Fruit fly (Drosophila melanogaster) whole organism, pupa: ENCODE results near the gene CG3430.

Source experiments
- CG10348 ChIP-seq: fragments of 200-800 bp; sonication (Bioruptor generic); IDR thresholded peaks from 2 replicates; pipeline ENCODE4 v1.3.6; 2022; ENCODE audit warnings: missing biosample characterization, missing genetic modification characterization
- CG12605 ChIP-seq: fragments of 200-800 bp; sonication (Bioruptor generic); IDR thresholded peaks from 2 replicates; pipeline ENCODE4 v1.3.6; 2022; ENCODE audit warnings: missing biosample characterization, missing genetic modification characterization
- CG13204 ChIP-seq: fragments of 200-800 bp; sonication (Bioruptor generic); optimal IDR thresholded peaks from 2 replicates; lab custom pipeline; 2018; ENCODE audit warnings: missing biosample characterization, mild to moderate bottlenecking, missing genetic modification characterization, moderate library complexity
- CG14655 ChIP-seq: fragments of 200-800 bp; sonication (Bioruptor generic); optimal IDR thresholded peaks from 3 replicates; lab custom pipeline; 2017; ENCODE audit warnings: mild to moderate bottlenecking, missing biosample characterization, missing genetic modification reagents, missing genetic modification characterization
- CG15710 ChIP-seq: fragments of 200-800 bp; sonication (Bioruptor generic); optimal IDR thresholded peaks from 2 replicates; lab custom pipeline; 2018; ENCODE audit warnings: missing biosample characterization, mild to moderate bottlenecking, missing genetic modification characterization, moderate library complexity
- CG17806 ChIP-seq: fragments of 200-800 bp; sonication (Bioruptor generic); optimal IDR thresholded peaks from 2 replicates; lab custom pipeline; 2018; ENCODE audit warnings: missing biosample characterization, mild to moderate bottlenecking, missing genetic modification characterization, moderate library complexity
- CG32121 ChIP-seq: fragments of 200-800 bp; sonication (Bioruptor generic); IDR thresholded peaks from 2 replicates; pipeline ENCODE4 v1.3.6; 2022; ENCODE audit warnings: missing biosample characterization, missing genetic modification characterization
- CG34367 ChIP-seq: fragments of 200-800 bp; sonication (Bioruptor generic); optimal IDR thresholded peaks from 2 replicates; lab custom pipeline; 2018; ENCODE audit warnings: missing biosample characterization, mild to moderate bottlenecking, missing genetic modification characterization
- CG4496 ChIP-seq: fragments of 200-800 bp; sonication (Bioruptor generic); IDR thresholded peaks from 3 replicates; pipeline ENCODE4 v1.3.6; 2022; ENCODE audit warnings: missing biosample characterization, missing genetic modification characterization
- CG8159 ChIP-seq: fragments of 200-800 bp; sonication (Bioruptor generic); optimal IDR thresholded peaks from 3 replicates; lab custom pipeline; 2018; ENCODE audit warnings: missing biosample characterization, mild to moderate bottlenecking, missing genetic modification characterization, moderate library complexity
- CG8301 ChIP-seq: fragments of 200-800 bp; sonication (Bioruptor generic); optimal IDR thresholded peaks from 2 replicates; lab custom pipeline; 2018; ENCODE audit warnings: missing biosample characterization, mild to moderate bottlenecking, missing genetic modification characterization
- CG9948 ChIP-seq: fragments of 200-800 bp; sonication (Bioruptor generic); optimal IDR thresholded peaks from 2 replicates; lab custom pipeline; 2018; ENCODE audit warnings: missing biosample characterization, mild to moderate bottlenecking, missing genetic modification characterization, moderate library complexity
- D1 ChIP-seq: fragments of 200-800 bp; sonication (Bioruptor generic); optimal IDR thresholded peaks from 2 replicates; lab custom pipeline; 2018; ENCODE audit warnings: missing biosample characterization, mild to moderate bottlenecking, missing genetic modification characterization, moderate library complexity
- EcR ChIP-seq: fragments of 200-800 bp; sonication (Bioruptor generic); optimal IDR thresholded peaks from 3 replicates; lab custom pipeline; 2019; ENCODE audit warnings: missing biosample characterization, missing genetic modification characterization, mild to moderate bottlenecking, moderate library complexity, missing genetic modification reagents
- Ets98B ChIP-seq: fragments of 200-800 bp; sonication (Bioruptor generic); IDR thresholded peaks from 2 replicates; pipeline ENCODE4 v1.3.6; 2022; ENCODE audit warnings: missing biosample characterization, missing genetic modification characterization
- Pif1A ChIP-seq: fragments of 200-800 bp; sonication (Bioruptor generic); optimal IDR thresholded peaks from 3 replicates; lab custom pipeline; 2016; ENCODE audit warnings: missing biosample characterization, missing genetic modification characterization
- Pif1B ChIP-seq: fragments of 200-800 bp; sonication (Bioruptor generic); optimal IDR thresholded peaks from 3 replicates; lab custom pipeline; 2016; ENCODE audit warnings: missing biosample characterization, missing genetic modification characterization
- Snoo ChIP-seq: fragments of 200-800 bp; sonication (Bioruptor generic); optimal IDR thresholded peaks from 3 replicates; lab custom pipeline; 2017; ENCODE audit warnings: missing biosample characterization, mild to moderate bottlenecking, missing genetic modification characterization, inconsistent platforms
- fd96Ca ChIP-seq: fragments of 200-800 bp; sonication (Bioruptor generic); IDR thresholded peaks from 3 replicates; pipeline ENCODE4 v1.3.6; 2022; ENCODE audit warnings: missing biosample characterization, missing genetic modification characterization
- gl ChIP-seq: fragments of 200-800 bp; sonication (Bioruptor generic); optimal IDR thresholded peaks from 2 replicates; lab custom pipeline; 2018; ENCODE audit warnings: missing biosample characterization, mild to moderate bottlenecking, missing genetic modification characterization
- rn ChIP-seq: fragments of 200-800 bp; sonication (Bioruptor generic); IDR thresholded peaks from 2 replicates; pipeline ENCODE4 v1.3.6; 2022; ENCODE audit warnings: missing biosample characterization, missing genetic modification characterization

Gene CG3430

DNA sequence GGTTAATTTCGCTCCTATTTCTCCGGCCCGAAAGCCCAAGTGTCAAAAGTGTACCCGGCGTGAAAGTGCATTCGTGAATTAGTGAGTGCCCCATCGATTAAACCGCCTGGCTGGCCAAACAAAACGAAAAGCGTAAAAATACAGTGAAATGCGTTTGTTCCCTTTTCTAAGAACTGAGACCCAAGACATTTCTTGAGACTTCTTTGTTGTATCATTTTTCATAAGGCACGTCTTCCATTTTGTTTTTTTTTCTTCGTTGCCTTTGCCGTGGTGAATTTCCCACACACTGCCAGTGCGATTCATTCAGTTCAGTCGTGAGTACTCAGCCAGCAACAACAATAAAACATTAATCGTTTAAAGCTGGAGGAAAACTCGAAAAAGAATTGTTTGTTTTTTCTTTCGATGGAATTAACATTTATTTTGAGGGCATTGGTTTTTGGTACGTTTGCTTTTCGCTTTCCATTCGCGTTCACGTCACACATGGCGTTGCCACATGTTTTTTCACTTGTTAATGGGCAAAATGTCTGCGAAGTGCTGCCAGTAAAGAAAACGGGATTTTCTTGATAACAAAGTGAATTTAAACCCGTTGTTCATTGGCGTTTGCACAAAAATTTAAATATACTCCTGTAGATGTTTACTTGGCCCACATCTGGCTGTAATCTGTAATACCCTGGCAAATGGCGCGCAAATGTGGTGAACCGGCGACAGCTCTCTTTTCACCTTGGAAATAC, 35.3 kb upstream of the CG3430 start:
- TF ChIP-seq gl (tag; lab: Kevin White, UChicago) (peak; percentile 10), CG34367 (no peak), fd96Ca (GFP tag; lab: Robert Waterston, UW) (no peak), CG9948 (no peak), CG8159 (tag; lab: Kevin White, UChicago) (peak; percentile 29), EcR (GFP tag; lab: Kevin White, UChicago) (peak; percentile 96), CG8301 (tag; lab: Kevin White, UChicago) (peak; percentile 14), Pif1B (GFP tag; lab: Kevin White, UChicago) (peak; percentile 3), CG12605 (GFP tag; lab: Robert Waterston, UW) (peak; percentile 48; the same call in 1 of the 2 replicates), Pif1A (GFP tag; lab: Kevin White, UChicago) (no peak), Ets98B (GFP tag; lab: Robert Waterston, UW) (no peak), CG4496 (GFP tag; lab: Robert Waterston, UW) (0 out of 3 replicates have a peak, but pooled peaks have one; percentile 18), CG14655 (no peak), rn (GFP tag; lab: Robert Waterston, UW) (no peak)

- peak; percentile 39 for TF ChIP-seq gl (tag; lab: Kevin White, UChicago)
- TF ChIP-seq Snoo: peak; percentile 49
- peak; percentile 80 for TF ChIP-seq CG9948
- peak; percentile 74 for TF ChIP-seq CG15710
- TF ChIP-seq fd96Ca (GFP tag; lab: Robert Waterston, UW): no peak
- TF ChIP-seq CG8301 (tag; lab: Kevin White, UChicago): peak; percentile 88
- TF ChIP-seq CG17806 (tag; lab: Kevin White, UChicago): peak; percentile 83
- TF ChIP-seq CG10348 (GFP tag; lab: Robert Waterston, UW): no peak
- peak; percentile 82 for TF ChIP-seq CG8159 (tag; lab: Kevin White, UChicago)
- no peak for TF ChIP-seq CG14655
- TF ChIP-seq CG13204 (GFP tag; lab: Kevin White, UChicago): no peak
- peak; percentile 87 for TF ChIP-seq Pif1B (GFP tag; lab: Kevin White, UChicago)
- peak; percentile 91; the same call in 1 of the 3 replicates for TF ChIP-seq CG4496 (GFP tag; lab: Robert Waterston, UW)
- peak; percentile 81 for TF ChIP-seq CG32121 (GFP tag; lab: Robert Waterston, UW)
- peak; percentile 85 for TF ChIP-seq Pif1A (GFP tag; lab: Kevin White, UChicago)
- TF ChIP-seq rn (GFP tag; lab: Robert Waterston, UW): no peak; the same call in 1 of the 2 replicates
- TF ChIP-seq Ets98B (GFP tag; lab: Robert Waterston, UW): peak; percentile 90
- peak; percentile 82 for TF ChIP-seq CG34367
- no peak for TF ChIP-seq D1 (tag; lab: Kevin White, UChicago)
- peak; percentile 81 for TF ChIP-seq EcR (GFP tag; lab: Kevin White, UChicago)
- TF ChIP-seq CG12605 (GFP tag; lab: Robert Waterston, UW): no peak; the same call in 1 of the 2 replicates
- TF ChIP-seq, all 21 proteins: peak for 14
Observed at dm6 chr2L:6922091-6922753, 34.6 kb upstream of the CG3430 start.

dm6 chr2L:6925114-6925513, 31.7 kb upstream of the CG3430 start:
- TF ChIP-seq CG15710 (no peak), CG34367 (no peak), CG32121 (GFP tag; lab: Robert Waterston, UW) (no peak), CG12605 (GFP tag; lab: Robert Waterston, UW) (no peak), CG9948 (no peak), rn (GFP tag; lab: Robert Waterston, UW) (no peak), CG14655 (no peak), fd96Ca (GFP tag; lab: Robert Waterston, UW) (no peak), CG8159 (tag; lab: Kevin White, UChicago) (no peak), Ets98B (GFP tag; lab: Robert Waterston, UW) (no peak), D1 (tag; lab: Kevin White, UChicago) (no peak), CG10348 (GFP tag; lab: Robert Waterston, UW) (no peak)

DNA sequence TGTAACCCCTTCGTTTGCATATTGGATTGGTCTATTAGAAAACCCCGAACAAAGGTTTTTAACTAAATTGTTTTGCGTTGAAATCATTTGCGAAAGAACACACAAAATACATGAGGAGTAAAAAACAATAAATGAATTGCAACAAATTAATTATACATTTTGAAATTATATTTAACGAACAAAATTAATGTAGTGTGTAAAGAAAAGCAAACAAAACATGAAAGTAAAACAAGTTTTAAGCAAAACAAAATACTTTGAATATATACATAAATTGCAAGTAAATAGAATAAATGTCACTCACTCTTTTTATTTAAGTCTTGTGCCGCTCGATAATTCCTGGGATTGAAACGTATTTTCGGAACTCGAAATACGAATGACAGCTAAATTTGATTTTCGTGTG, 25.0 kb upstream of the CG3430 start, which contains the start of gene CG43232:
Gene CG43232, plus strand, starts transcription at position 301 of the 400 bp plus-strand sequence.
- no peak for TF ChIP-seq EcR (GFP tag; lab: Kevin White, UChicago)

dm6 chr2L:6939698-6940097, 17.1 kb upstream of the CG3430 start:
- TF ChIP-seq CG32121 (GFP tag; lab: Robert Waterston, UW) (peak; percentile 7; the same call in 1 of the 2 replicates), gl (tag; lab: Kevin White, UChicago) (no peak), CG4496 (GFP tag; lab: Robert Waterston, UW) (no peak)

- TF ChIP-seq Snoo (no peak), D1 (tag; lab: Kevin White, UChicago) (no peak), CG9948 (no peak), EcR (GFP tag; lab: Kevin White, UChicago) (no peak), CG8159 (tag; lab: Kevin White, UChicago) (no peak), CG17806 (tag; lab: Kevin White, UChicago) (no peak), CG10348 (GFP tag; lab: Robert Waterston, UW) (no peak), CG32121 (GFP tag; lab: Robert Waterston, UW) (no peak), Ets98B (GFP tag; lab: Robert Waterston, UW) (no peak), CG14655 (no peak), gl (tag; lab: Kevin White, UChicago) (no peak), CG15710 (no peak), CG13204 (GFP tag; lab: Kevin White, UChicago) (no peak)
Observed at dm6 chr2L:6941731-6942130, 15.1 kb upstream of the CG3430 start.
